Worm (Caenorhabditis elegans): ENCODE results near the gene C24D10.5.

The C24D10.5 gene

DNA sequence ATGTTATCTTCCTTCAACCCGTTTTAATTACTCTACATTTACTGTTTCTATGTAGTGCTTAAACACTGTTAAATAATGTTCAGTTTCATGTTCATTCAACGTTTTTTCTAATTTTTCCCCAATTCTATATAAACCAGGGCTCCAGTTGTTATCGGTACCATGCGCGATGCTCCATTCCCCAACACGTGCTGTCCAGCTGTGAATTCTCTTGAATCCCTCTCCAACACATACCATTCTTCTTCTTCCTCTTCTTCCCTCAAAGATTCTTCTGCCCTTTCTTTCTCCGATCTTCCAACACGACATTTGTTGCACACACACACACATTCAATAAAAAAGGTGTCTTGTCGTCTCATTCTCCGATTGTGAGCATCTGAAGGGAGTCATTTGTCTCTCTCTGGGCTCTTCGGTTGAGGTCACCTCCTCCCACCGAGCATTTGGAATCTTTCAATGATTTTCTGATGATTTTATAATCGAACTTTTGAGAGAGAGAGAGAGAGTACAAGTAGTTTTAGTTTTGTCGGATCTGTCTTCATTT, 22.2 kb downstream of the C24D10.5 start:
- TF ChIP-seq unc-62 (GFP tag; optimal IDR thresholded peaks at IDR 0.05 in 1 of 2) (peak in 1 of 2 experiments; percentile 34), unc-62 (tag; optimal IDR thresholded peaks at IDR 0.05) (no peak), hlh-11 (tag; optimal IDR thresholded peaks at IDR 0.05) (peak; percentile 30), aha-1 (tag) (peak; percentile 72), jun-1 (tag; optimal IDR thresholded peaks at IDR 0.05) (no peak)

DNA sequence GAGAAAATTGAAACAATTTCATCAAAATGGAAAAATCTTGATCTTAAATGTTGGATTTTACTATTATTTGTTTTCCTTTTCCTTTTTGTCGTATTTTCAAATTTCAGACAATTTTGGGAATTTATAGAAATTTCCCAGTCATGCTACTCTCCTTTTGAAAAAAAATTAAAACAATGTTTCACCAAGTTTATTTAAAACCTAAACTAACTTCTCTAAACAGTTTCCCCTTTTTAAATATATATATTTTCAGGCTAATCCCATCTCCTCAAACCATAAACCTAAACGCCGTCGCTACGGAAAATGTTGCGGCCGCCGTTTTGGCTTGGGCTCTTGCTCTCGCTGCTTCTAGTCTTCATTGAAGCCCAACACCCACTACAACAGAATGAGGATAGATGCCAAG, 23.1 kb downstream of the C24D10.5 start, which contains the start of gene lam-1:
Gene lam-1 (plus strand): TSS at position 301 of the 400 bp plus-strand sequence.
- TF ChIP-seq snpc-4 (tag; optimal IDR thresholded peaks at IDR 0.05) (no peak), Y105C5A.15 (GFP tag; IDR thresholded peaks at IDR 0.05) (no peak), hif-1 (tag; optimal IDR thresholded peaks at IDR 0.05) (no peak), zip-11 (GFP tag; IDR thresholded peaks at IDR 0.05) (no peak), nhr-77 (tag; optimal IDR thresholded peaks at IDR 0.05) (no peak), nhr-11 (tag; optimal IDR thresholded peaks at IDR 0.05) (no peak), fos-1 (tag; optimal IDR thresholded peaks at IDR 0.05) (no peak), gei-8 (GFP tag; optimal IDR thresholded peaks at IDR 0.05) (no peak)

DNA sequence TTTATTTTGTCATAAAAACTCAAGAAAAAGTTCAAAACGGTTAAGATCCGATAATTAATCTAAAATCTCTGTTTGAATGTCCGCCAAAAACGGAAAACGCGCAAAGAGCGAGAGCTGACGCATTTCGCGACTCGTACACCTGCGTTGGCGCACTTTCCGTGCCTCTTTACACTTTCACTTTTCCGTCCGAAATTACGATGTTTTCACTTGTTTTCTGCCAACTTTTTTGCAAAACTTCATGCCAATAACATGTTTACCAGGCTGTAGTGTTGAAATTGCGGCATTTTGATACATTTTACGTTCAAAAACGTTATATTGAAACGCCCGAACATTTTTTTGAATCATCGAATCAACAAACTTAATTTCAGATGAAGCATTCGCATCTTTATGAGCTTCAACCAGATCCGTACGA, 33.9 kb downstream of the C24D10.5 start, which contains the start of gene W03F8.4:
Gene W03F8.4 (plus strand): TSS at position 369 of the 412 bp plus-strand sequence.
- TF ChIP-seq Y48G9A.11 (GFP tag; IDR thresholded peaks at IDR 0.05): peak; percentile 56
- TF ChIP-seq mdl-1 (tag; optimal IDR thresholded peaks at IDR 0.05): peak in 1 of 2 experiments; percentile 28
- peak; percentile 95 for TF ChIP-seq mep-1 (tag; optimal IDR thresholded peaks at IDR 0.05)
- TF ChIP-seq Y105C5A.15 (GFP tag; IDR thresholded peaks at IDR 0.05): no peak
- peak; percentile 83 for TF ChIP-seq php-3 (GFP tag; IDR thresholded peaks at IDR 0.05)
- peak; percentile 65; the same call in 1 of the 2 replicates for TF ChIP-seq daf-19 (GFP tag; conservative IDR thresholded peaks at IDR 0.05)
- TF ChIP-seq daf-12 (tag; optimal IDR thresholded peaks at IDR 0.05): no peak
- TF ChIP-seq nhr-48 (tag; optimal IDR thresholded peaks at IDR 0.05): peak; percentile 82
- peak; percentile 29 to 72 for TF ChIP-seq hif-1 (tag; optimal IDR thresholded peaks at IDR 0.05)
- peak; percentile 99 for TF ChIP-seq dpl-1 (GFP tag; optimal IDR thresholded peaks at IDR 0.05)
- TF ChIP-seq F49E8.2 (tag; optimal IDR thresholded peaks at IDR 0.05; ENCODE audit: borderline replicate concordance): peak; percentile 81
- no peak for TF ChIP-seq lin-39 (tag; optimal IDR thresholded peaks at IDR 0.05)
- TF ChIP-seq F37D6.2 (tag; optimal IDR thresholded peaks at IDR 0.05): peak; percentile 83
- TF ChIP-seq pha-4 (GFP tag; IDR thresholded peaks at IDR 0.05): no peak
- no peak for TF ChIP-seq pha-4 (tag; optimal IDR thresholded peaks at IDR 0.05)
- peak; percentile 71 for TF ChIP-seq egl-43 (GFP tag; IDR thresholded peaks at IDR 0.05)
- TF ChIP-seq daf-16 (GFP tag; optimal IDR thresholded peaks at IDR 0.05): peak; percentile 43 to 98
- peak; percentile 93 for TF ChIP-seq daf-16 (tag; optimal IDR thresholded peaks at IDR 0.05)
- TF ChIP-seq lin-13 (GFP tag; optimal IDR thresholded peaks at IDR 0.05): peak; percentile 85
- peak; percentile 56; the same call in 1 of the 2 replicates for TF ChIP-seq mdt-29 (GFP tag; IDR thresholded peaks at IDR 0.05)
- peak; percentile 87 for TF ChIP-seq dmd-6 (GFP tag; IDR thresholded peaks at IDR 0.05)
- peak; percentile 85 for TF ChIP-seq nhr-11 (tag; optimal IDR thresholded peaks at IDR 0.05)
- peak; percentile 54 for TF ChIP-seq snpc-4 (tag; optimal IDR thresholded peaks at IDR 0.05)
- no peak for TF ChIP-seq R02D3.7 (tag; optimal IDR thresholded peaks at IDR 0.05)
- TF ChIP-seq madf-9 (GFP tag; conservative IDR thresholded peaks at IDR 0.05): 0 out of 2 replicates have a peak, but pooled peaks have one; percentile 54
- no peak for TF ChIP-seq F44E2.7 (GFP tag; IDR thresholded peaks at IDR 0.05)
- TF ChIP-seq nhr-42 (GFP tag; IDR thresholded peaks at IDR 0.05): peak; percentile 82
- TF ChIP-seq aly-2 (tag; optimal IDR thresholded peaks at IDR 0.05): no peak
- TF ChIP-seq nhr-77 (tag; optimal IDR thresholded peaks at IDR 0.05): peak; percentile 91
- peak; percentile 95 for TF ChIP-seq mes-2 (tag; optimal IDR thresholded peaks at IDR 0.05; ENCODE audit: poor library complexity, severe bottlenecking)
- TF ChIP-seq zip-2 (tag; optimal IDR thresholded peaks at IDR 0.05): peak; percentile 49
- peak in 1 of 2 experiments; percentile 86 for TF ChIP-seq unc-62 (GFP tag; optimal IDR thresholded peaks at IDR 0.05 in 1 of 2)
- TF ChIP-seq unc-62 (tag; optimal IDR thresholded peaks at IDR 0.05): no peak
- peak; percentile 97 for TF ChIP-seq snpc-1.2 (GFP tag; IDR thresholded peaks at IDR 0.05)
- TF ChIP-seq lin-1 (GFP tag; IDR thresholded peaks at IDR 0.05): peak; percentile 91
- peak; percentile 24 for TF ChIP-seq fkh-10 (GFP tag; optimal IDR thresholded peaks at IDR 0.05)
- no peak for TF ChIP-seq nhr-10 (tag; optimal IDR thresholded peaks at IDR 0.05)
- TF ChIP-seq attf-4 (tag; optimal IDR thresholded peaks at IDR 0.05): no peak
- peak; percentile 81 for TF ChIP-seq nhr-6 (tag; optimal IDR thresholded peaks at IDR 0.05)
- no peak for TF ChIP-seq ces-1 (GFP tag; optimal IDR thresholded peaks at IDR 0.05)
- peak; percentile 92 for TF ChIP-seq rbr-2 (tag; optimal IDR thresholded peaks at IDR 0.05)
